Worm (Caenorhabditis elegans): ENCODE data around the gene F02A9.7.

- TF ChIP-seq rbr-2 (tag; optimal IDR thresholded peaks at IDR 0.05) (no peak), snpc-4 (tag; optimal IDR thresholded peaks at IDR 0.05) (no peak), ceh-28 (tag; optimal IDR thresholded peaks at IDR 0.05) (no peak), unc-39 (tag; optimal IDR thresholded peaks at IDR 0.05) (no peak), nhr-11 (tag; optimal IDR thresholded peaks at IDR 0.05) (no peak)
These were observed 13.9 kb upstream of the F02A9.7 start, which contains the start of the genes mccc-2 and mrpl-44 for ce11 chrIII:9089325-9089823.
